Worm (Caenorhabditis elegans): Measurements from ENCODE around the gene lgc-23.

DNA sequence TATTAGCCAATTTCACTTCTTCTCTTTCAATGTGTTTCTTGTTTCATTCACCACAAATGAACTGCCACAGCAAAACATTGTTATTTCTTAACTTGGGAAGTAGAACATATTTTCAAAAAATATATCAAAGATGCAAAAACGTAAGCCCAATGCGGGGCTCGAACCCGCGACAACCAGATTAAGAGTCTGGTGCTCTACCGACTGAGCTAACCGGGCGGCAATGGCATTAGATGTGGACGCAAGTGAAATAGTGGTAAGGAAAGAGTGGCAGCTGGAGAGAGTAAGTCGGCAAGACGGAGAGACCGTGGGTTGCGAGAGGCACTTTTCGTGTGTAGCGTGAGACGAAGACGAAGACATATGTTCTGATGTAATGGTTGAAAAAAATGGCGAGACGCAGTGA is 41.0 kb downstream of the lgc-23 start:
- TF ChIP-seq fos-1 (tag; optimal IDR thresholded peaks at IDR 0.05) (no peak), lir-3 (tag; optimal IDR thresholded peaks at IDR 0.05) (peak; percentile 82), Y48G9A.11 (GFP tag; IDR thresholded peaks at IDR 0.05) (peak; percentile 74), ceh-62 (tag; optimal IDR thresholded peaks at IDR 0.05) (no peak), madf-5 (GFP tag; IDR thresholded peaks at IDR 0.05) (peak in 1 of 2 experiments; percentile 88), dmd-9 (GFP tag; IDR thresholded peaks at IDR 0.05) (peak; percentile 70; the same call in 1 of the 2 replicates), unc-62 (GFP tag; optimal IDR thresholded peaks at IDR 0.05 in 1 of 2) (peak in 1 of 2 experiments; percentile 97), unc-62 (tag; optimal IDR thresholded peaks at IDR 0.05) (no peak), ceh-20 (GFP tag; IDR thresholded peaks at IDR 0.05) (peak; percentile 87), attf-4 (tag; optimal IDR thresholded peaks at IDR 0.05) (no peak), tra-1 (GFP tag; IDR thresholded peaks at IDR 0.05) (peak; percentile 93)

Data from whole organism, L4 larva.